Fruit fly (Drosophila melanogaster) whole organism, adult: ENCODE results near the gene bap.

Experiments
- CG11617 ChIP-seq: fragments of 200-800 bp; sonication (Bioruptor generic); optimal IDR thresholded peaks from 2 replicates; lab custom pipeline; 2017; ENCODE audit warnings: mild to moderate bottlenecking, missing biosample characterization, missing genetic modification reagents, missing genetic modification characterization
- CG12768 ChIP-seq: fragments of 200-800 bp; sonication (Bioruptor generic); optimal IDR thresholded peaks from 2 replicates; lab custom pipeline; 2017; ENCODE audit warnings: missing biosample characterization, missing genetic modification characterization, mild to moderate bottlenecking, moderate library complexity, missing genetic modification reagents
- CG14711 ChIP-seq: fragments of 200-800 bp; sonication (Bioruptor generic); optimal IDR thresholded peaks from 2 replicates; lab custom pipeline; 2018; ENCODE audit warnings: missing biosample characterization, mild to moderate bottlenecking, missing genetic modification characterization, moderate library complexity
- CG1620 ChIP-seq: fragments of 200-800 bp; sonication (Bioruptor generic); optimal IDR thresholded peaks from 2 replicates; lab custom pipeline; 2016; ENCODE audit warnings: missing biosample characterization, missing genetic modification characterization
- CG33017 ChIP-seq: fragments of 200-800 bp; sonication (Bioruptor generic); optimal IDR thresholded peaks from 2 replicates; lab custom pipeline; 2018; ENCODE audit warnings: missing biosample characterization, mild to moderate bottlenecking, missing genetic modification characterization, moderate library complexity
- CG5204 ChIP-seq: fragments of 200-800 bp; sonication (Bioruptor generic); optimal IDR thresholded peaks from 2 replicates; lab custom pipeline; 2016; ENCODE audit warnings: missing biosample characterization, missing genetic modification characterization
- CG7045 ChIP-seq: fragments of 200-800 bp; sonication (Bioruptor generic); optimal IDR thresholded peaks from 2 replicates; lab custom pipeline; 2017; ENCODE audit warnings: missing biosample characterization, mild to moderate bottlenecking, missing genetic modification characterization
- CG7101 ChIP-seq: fragments of 200-800 bp; sonication (Bioruptor generic); optimal IDR thresholded peaks from 2 replicates; lab custom pipeline; 2018; ENCODE audit warnings: missing biosample characterization, mild to moderate bottlenecking, missing genetic modification characterization, moderate library complexity
- Clk ChIP-seq: fragments of 200-800 bp; sonication (Bioruptor generic); optimal IDR thresholded peaks from 2 replicates; lab custom pipeline; 2017; ENCODE audit warnings: missing biosample characterization, missing genetic modification characterization
- Crg-1 ChIP-seq: fragments of 200-800 bp; sonication (Bioruptor generic); optimal IDR thresholded peaks from 2 replicates; lab custom pipeline; 2016; ENCODE audit warnings: missing biosample characterization, missing genetic modification characterization
- Hr96 ChIP-seq: fragments of 200-800 bp; sonication (Bioruptor generic); optimal IDR thresholded peaks from 2 replicates; lab custom pipeline; 2016; ENCODE audit warnings: missing biosample characterization, missing genetic modification characterization
- Mnt ChIP-seq: fragments of 200-800 bp; sonication (Bioruptor generic); optimal IDR thresholded peaks from 2 replicates; lab custom pipeline; 2016; ENCODE audit warnings: missing biosample characterization, mild to moderate bottlenecking, missing genetic modification characterization
- bab1 ChIP-seq: fragments of 200-800 bp; sonication (Bioruptor generic); optimal IDR thresholded peaks from 3 replicates; lab custom pipeline; 2019; ENCODE audit warnings: missing biosample characterization, mild to moderate bottlenecking, missing genetic modification characterization, moderate library complexity
- cic ChIP-seq: fragments of 200-800 bp; sonication (Bioruptor generic); optimal IDR thresholded peaks from 2 replicates; lab custom pipeline; 2017; ENCODE audit warnings: missing biosample characterization, mild to moderate bottlenecking, missing genetic modification characterization, moderate library complexity
- cnc ChIP-seq, 2 experiments: fragments of >200 bp; optimal IDR thresholded peaks; 2 replicates each; lab custom pipeline; 2017
- kay ChIP-seq: fragments of 200-800 bp; sonication (Bioruptor generic); peaks from one replicate; lab custom pipeline; 2016; ENCODE audit warnings: missing biosample characterization, missing genetic modification characterization, borderline replicate concordance
- ovo ChIP-seq: fragments of 200-800 bp; sonication (Bioruptor generic); optimal IDR thresholded peaks from 2 replicates; lab custom pipeline; 2016; ENCODE audit warnings: missing biosample characterization, missing genetic modification characterization
- pad ChIP-seq: fragments of 200-800 bp; sonication (Bioruptor generic); optimal IDR thresholded peaks from 3 replicates; lab custom pipeline; 2017; ENCODE audit warnings: missing biosample characterization, missing genetic modification characterization, mild to moderate bottlenecking, moderate library complexity, missing genetic modification reagents
- tj ChIP-seq: fragments of 200-800 bp; sonication (Bioruptor generic); optimal IDR thresholded peaks from 3 replicates; lab custom pipeline; 2017; ENCODE audit warnings: missing biosample characterization, mild to moderate bottlenecking, missing genetic modification characterization, moderate library complexity
- toe ChIP-seq: fragments of 200-800 bp; sonication (Bioruptor generic); optimal IDR thresholded peaks from 2 replicates; lab custom pipeline; 2016; ENCODE audit warnings: missing biosample characterization, missing genetic modification characterization

The bap gene

dm6 chr3R:21365262-21365661, 23.4 kb upstream of the bap start:
- peak; percentile 97 for TF ChIP-seq CG1620 (GFP tag; lab: Kevin White, UChicago)
- TF ChIP-seq ovo (GFP tag; lab: Kevin White, UChicago), result peak; percentile 97
- peak; percentile 96 for TF ChIP-seq Crg-1
- TF ChIP-seq pad (GFP tag; lab: Kevin White, UChicago), result peak; percentile 90
- TF ChIP-seq Hr96 (GFP tag; lab: Kevin White, UChicago), result no peak
- TF ChIP-seq CG14711 (tag; lab: Kevin White, UChicago), result peak; percentile 91
- TF ChIP-seq CG7045 (GFP tag; lab: Kevin White, UChicago), result peak; percentile 97
- TF ChIP-seq bab1 (GFP tag; lab: Kevin White, UChicago), result peak; percentile 93
- TF ChIP-seq cnc (optimal IDR thresholded peaks at IDR 0.05; lab: Kevin White, UChicago), result no peak
- peak; percentile 92 for TF ChIP-seq Mnt
- no peak for TF ChIP-seq kay
- TF ChIP-seq Clk, result peak; percentile 94
- TF ChIP-seq CG33017, result peak; percentile 93
- peak; percentile 97 for TF ChIP-seq CG7101
- TF ChIP-seq toe (GFP tag; lab: Kevin White, UChicago), result peak; percentile 99
- peak; percentile 63 for TF ChIP-seq cic
- peak; percentile 79 for TF ChIP-seq tj (GFP tag; lab: Kevin White, UChicago)
- TF ChIP-seq CG12768 (GFP tag; lab: Kevin White, UChicago), result peak; percentile 98
- peak; percentile 97 for TF ChIP-seq CG11617 (GFP tag; lab: Kevin White, UChicago)
- TF ChIP-seq CG5204 (GFP tag; lab: Kevin White, UChicago), result peak; percentile 98

DNA sequence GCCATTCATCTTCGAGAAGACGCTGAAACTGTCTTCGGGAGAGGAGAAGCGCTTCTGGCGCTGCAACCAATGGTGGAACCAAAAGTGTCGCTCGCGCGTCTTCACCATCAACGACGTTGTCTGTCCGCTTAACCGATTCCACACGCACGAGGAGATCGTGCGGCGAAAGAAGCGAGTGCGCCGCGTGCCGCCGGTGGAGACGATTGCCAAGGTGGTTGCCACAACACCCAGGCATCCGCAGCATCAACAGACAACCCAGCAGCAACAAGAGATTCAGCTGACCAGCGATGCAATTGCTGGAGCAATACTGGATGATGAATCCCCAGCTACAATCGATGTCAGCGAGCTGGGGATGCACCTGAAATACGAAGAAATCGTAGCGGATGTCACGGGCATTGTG, 20.2 kb upstream of the bap start:
- TF ChIP-seq CG7101, result no peak
- TF ChIP-seq CG33017, result no peak
- TF ChIP-seq Mnt, result no peak
- TF ChIP-seq Crg-1, result no peak
- no peak for TF ChIP-seq CG12768 (GFP tag; lab: Kevin White, UChicago)
- no peak for TF ChIP-seq cic
- TF ChIP-seq kay, result no peak
- TF ChIP-seq ovo (GFP tag; lab: Kevin White, UChicago), result no peak

DNA sequence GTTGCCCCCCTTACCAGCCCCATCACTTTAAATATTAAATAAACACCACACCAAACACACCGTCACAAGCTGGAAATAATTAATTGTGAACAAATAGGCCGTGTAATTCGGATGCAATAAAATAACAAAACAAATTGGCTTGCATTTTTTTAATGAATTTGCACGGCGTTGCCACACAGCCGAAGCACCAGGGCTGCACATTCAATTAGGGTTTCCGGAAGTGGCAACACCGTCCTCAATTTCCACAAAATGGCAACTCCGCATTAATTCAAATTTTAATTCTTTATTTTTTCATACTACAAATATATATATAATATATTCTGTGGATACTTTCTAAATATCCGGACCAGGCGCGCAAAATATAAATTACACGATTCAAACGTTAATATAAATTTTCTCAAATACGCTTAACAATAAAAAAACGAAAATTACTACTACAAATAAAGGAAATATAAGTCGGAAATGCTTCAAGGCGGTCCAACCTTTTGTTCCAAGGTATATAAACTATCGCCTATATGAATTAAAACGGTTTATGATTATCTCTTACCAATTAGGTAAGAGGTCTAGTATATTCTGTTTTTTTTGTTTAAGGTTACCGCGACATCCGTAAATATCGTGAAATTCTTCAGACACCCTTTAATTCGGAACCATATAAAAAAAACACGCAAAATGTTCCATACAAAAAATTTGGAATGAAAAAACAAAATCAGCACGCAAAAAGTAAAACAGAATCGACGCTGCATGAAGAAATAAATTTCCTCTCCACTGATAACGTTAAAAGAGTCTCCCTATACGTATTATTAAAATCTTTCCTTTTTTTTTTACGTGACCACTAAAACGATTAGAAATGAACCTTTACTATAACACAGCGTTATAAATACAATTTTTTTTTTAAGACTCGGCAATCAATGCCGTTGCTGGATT, 15.0 kb upstream of the bap start:
- TF ChIP-seq tj (GFP tag; lab: Kevin White, UChicago) (peak; percentile 58), CG11617 (GFP tag; lab: Kevin White, UChicago) (no peak), Mnt (peak; percentile 14), CG33017 (no peak), CG1620 (GFP tag; lab: Kevin White, UChicago) (no peak), toe (GFP tag; lab: Kevin White, UChicago) (no peak), Crg-1 (peak; percentile 11), Hr96 (GFP tag; lab: Kevin White, UChicago) (no peak), CG14711 (tag; lab: Kevin White, UChicago) (peak; percentile 17), CG12768 (GFP tag; lab: Kevin White, UChicago) (peak; percentile 40), ovo (GFP tag; lab: Kevin White, UChicago) (peak; percentile 22), pad (GFP tag; lab: Kevin White, UChicago) (peak; percentile 58), bab1 (GFP tag; lab: Kevin White, UChicago) (peak; percentile 65), cnc (optimal IDR thresholded peaks at IDR 0.05; lab: Kevin White, UChicago) (no peak), cic (no peak), CG7101 (peak; percentile 61), Clk (no peak), kay (peak; percentile 97), CG7045 (GFP tag; lab: Kevin White, UChicago) (peak; percentile 56), CG5204 (GFP tag; lab: Kevin White, UChicago) (no peak)

dm6 chr3R:21376331-21376761, 12.3 kb upstream of the bap start:
- TF ChIP-seq CG33017 (peak; percentile 51), Mnt (peak; percentile 89), pad (GFP tag; lab: Kevin White, UChicago) (peak; percentile 78), ovo (GFP tag; lab: Kevin White, UChicago) (no peak), CG14711 (tag; lab: Kevin White, UChicago) (no peak), CG7101 (peak; percentile 47), Hr96 (GFP tag; lab: Kevin White, UChicago) (no peak), bab1 (GFP tag; lab: Kevin White, UChicago) (peak; percentile 76), CG1620 (GFP tag; lab: Kevin White, UChicago) (no peak), CG7045 (GFP tag; lab: Kevin White, UChicago) (peak; percentile 16), cic (peak; percentile 77), cnc (optimal IDR thresholded peaks at IDR 0.05; lab: Kevin White, UChicago) (no peak), tj (GFP tag; lab: Kevin White, UChicago) (peak; percentile 29), Crg-1 (peak; percentile 22), CG11617 (GFP tag; lab: Kevin White, UChicago) (no peak), CG5204 (GFP tag; lab: Kevin White, UChicago) (no peak), kay (peak; percentile 48), CG12768 (GFP tag; lab: Kevin White, UChicago) (peak; percentile 62), Clk (peak; percentile 29), toe (GFP tag; lab: Kevin White, UChicago) (no peak)

DNA sequence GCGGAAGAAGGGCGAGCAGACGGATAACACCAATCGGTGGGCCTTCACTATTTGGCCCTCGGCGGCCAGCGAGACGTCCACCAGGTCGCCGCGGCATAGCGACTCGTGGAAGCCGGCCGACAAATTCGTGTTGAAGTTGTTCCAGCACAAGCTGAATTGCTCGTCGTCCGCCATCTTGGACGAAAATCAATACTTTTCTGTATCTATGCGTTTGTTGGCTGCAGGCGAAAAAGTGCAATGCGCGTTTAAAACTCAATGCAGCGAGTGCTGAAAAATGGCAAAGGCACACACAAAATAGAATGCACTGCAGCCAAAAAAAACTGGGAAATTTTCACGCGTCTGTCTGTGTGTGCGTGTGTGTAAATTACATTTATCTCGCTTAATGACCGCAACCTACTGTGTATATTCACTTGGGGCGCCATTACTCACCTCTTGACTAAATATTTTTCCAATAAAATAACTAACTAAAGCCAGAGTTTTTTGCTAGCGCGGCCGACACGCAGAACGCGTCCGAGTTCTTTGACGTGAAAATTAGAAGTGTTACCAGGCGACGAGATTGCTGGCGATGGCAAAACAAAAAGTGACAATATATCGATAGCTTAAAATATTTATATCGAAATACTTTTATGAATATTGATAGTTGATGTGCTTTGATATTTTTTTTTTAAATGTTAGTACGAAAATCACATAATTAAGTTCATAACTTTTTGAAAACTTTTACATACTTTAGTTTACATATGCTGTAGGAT, 11.6 kb upstream of the bap start:
- no peak for TF ChIP-seq CG5204 (GFP tag; lab: Kevin White, UChicago)
- TF ChIP-seq CG14711 (tag; lab: Kevin White, UChicago), result no peak
- TF ChIP-seq CG1620 (GFP tag; lab: Kevin White, UChicago), result peak; percentile 51
- no peak for TF ChIP-seq cic
- TF ChIP-seq CG7101, result peak; percentile 22
- peak; percentile 48 for TF ChIP-seq tj (GFP tag; lab: Kevin White, UChicago)
- TF ChIP-seq kay, result peak; percentile 72
- TF ChIP-seq bab1 (GFP tag; lab: Kevin White, UChicago), result peak; percentile 33
- no peak for TF ChIP-seq Hr96 (GFP tag; lab: Kevin White, UChicago)
- TF ChIP-seq CG33017, result peak; percentile 38
- no peak for TF ChIP-seq CG7045 (GFP tag; lab: Kevin White, UChicago)
- no peak for TF ChIP-seq CG11617 (GFP tag; lab: Kevin White, UChicago)
- peak; percentile 51 for TF ChIP-seq Mnt
